Fruit fly (Drosophila melanogaster) whole organism, embryonic: Measurements from ENCODE around the gene cno.

Experiments used
- Adf1 ChIP-seq: fragments of 200-800 bp; sonication (Bioruptor generic); IDR thresholded peaks from 2 replicates; pipeline ENCODE4 v1.3.6; 2022; ENCODE audit warnings: missing biosample characterization, missing genetic modification characterization
- Blimp-1 ChIP-seq: fragments of 200-800 bp; sonication (Bioruptor generic); optimal IDR thresholded peaks from 3 replicates; lab custom pipeline; 2018; ENCODE audit warnings: missing biosample characterization, missing genetic modification characterization, mild to moderate bottlenecking, moderate library complexity, missing genetic modification reagents
- CG10366 ChIP-seq: fragments of 200-800 bp; sonication (Bioruptor generic); IDR thresholded peaks from 2 replicates; pipeline ENCODE4 v1.3.6; 2022; ENCODE audit warnings: missing biosample characterization, missing genetic modification characterization
- CG11560 ChIP-seq: fragments of 200-800 bp; sonication (Bioruptor generic); IDR thresholded peaks from 3 replicates; pipeline ENCODE4 v1.3.6; 2022; ENCODE audit warnings: missing biosample characterization, missing genetic modification characterization
- CG12155 ChIP-seq: fragments of 200-800 bp; sonication (Bioruptor generic); optimal IDR thresholded peaks from 3 replicates; lab custom pipeline; 2016; ENCODE audit warnings: missing biosample characterization, missing genetic modification characterization
- CG1233 ChIP-seq: fragments of 200-800 bp; sonication (Bioruptor generic); optimal IDR thresholded peaks from 4 replicates; lab custom pipeline; 2018; ENCODE audit warnings: missing biosample characterization, mild to moderate bottlenecking, missing genetic modification characterization
- CG13424 ChIP-seq: fragments of 200-800 bp; sonication (Bioruptor generic); optimal IDR thresholded peaks from 2 replicates; lab custom pipeline; 2019; ENCODE audit warnings: missing biosample characterization, mild to moderate bottlenecking, missing genetic modification characterization, moderate library complexity
- CG14860 ChIP-seq: fragments of 200-800 bp; sonication (Bioruptor generic); IDR thresholded peaks from 3 replicates; pipeline ENCODE4 v1.3.6; 2022; ENCODE audit warnings: missing biosample characterization, missing genetic modification characterization; ENCODE audit not compliant: partially characterized antibody
- CG17359 ChIP-seq: fragments of 200-800 bp; sonication (Bioruptor generic); optimal IDR thresholded peaks from 3 replicates; lab custom pipeline; 2018; ENCODE audit warnings: missing biosample characterization, mild to moderate bottlenecking, missing genetic modification characterization, moderate library complexity
- CG18619 ChIP-seq: fragments of 200-800 bp; sonication (Bioruptor generic); optimal IDR thresholded peaks from 3 replicates; lab custom pipeline; 2017; ENCODE audit warnings: missing biosample characterization, mild to moderate bottlenecking, missing genetic modification characterization
- CG2129 ChIP-seq: fragments of 200-800 bp; sonication (Bioruptor generic); IDR thresholded peaks from 2 replicates; pipeline ENCODE4 v1.3.6; 2022; ENCODE audit warnings: missing biosample characterization, missing genetic modification characterization; ENCODE audit not compliant: partially characterized antibody
- CG2202 ChIP-seq: fragments of 200-800 bp; sonication (Bioruptor generic); optimal IDR thresholded peaks from 2 replicates; lab custom pipeline; 2018; ENCODE audit warnings: missing biosample characterization, mild to moderate bottlenecking, missing genetic modification characterization
- CG2678 ChIP-seq: fragments of 200-800 bp; sonication (Bioruptor generic); optimal IDR thresholded peaks from 3 replicates; lab custom pipeline; 2019; ENCODE audit warnings: missing biosample characterization, mild to moderate bottlenecking, missing genetic modification characterization, moderate library complexity
- CG30020 ChIP-seq: fragments of 200-800 bp; optimal IDR thresholded peaks from 2 replicates; lab custom pipeline; 2019; ENCODE audit warnings: missing biosample characterization, mild to moderate bottlenecking, missing genetic modification characterization, moderate library complexity
- CG30403 ChIP-seq: fragments of 200-800 bp; sonication (Bioruptor generic); optimal IDR thresholded peaks from 3 replicates; lab custom pipeline; 2016; ENCODE audit warnings: missing biosample characterization, missing genetic modification characterization
- CG3281 ChIP-seq: fragments of 200-800 bp; sonication (Bioruptor generic); optimal IDR thresholded peaks from 3 replicates; lab custom pipeline; 2017; ENCODE audit warnings: missing biosample characterization, mild to moderate bottlenecking, missing genetic modification characterization
- CG34224 ChIP-seq: fragments of 200-800 bp; sonication (Bioruptor generic); IDR thresholded peaks from 3 replicates; pipeline ENCODE4 v1.3.6; 2022; ENCODE audit warnings: missing biosample characterization, missing genetic modification characterization; ENCODE audit not compliant: partially characterized antibody
- CG3726 ChIP-seq: fragments of 200-800 bp; sonication (Bioruptor generic); IDR thresholded peaks from 3 replicates; pipeline ENCODE4, ENCODE4 v1.3.6; 2022; ENCODE audit warnings: missing biosample characterization, missing genetic modification characterization
- CG42726 ChIP-seq: fragments of 200-800 bp; sonication (Bioruptor generic); IDR thresholded peaks from 2 replicates; pipeline ENCODE4 v1.3.6; 2022; ENCODE audit warnings: missing biosample characterization, missing genetic modification characterization; ENCODE audit not compliant: partially characterized antibody
- CG4424 ChIP-seq: fragments of 200-800 bp; sonication (Bioruptor generic); optimal IDR thresholded peaks from 3 replicates; lab custom pipeline; 2016; ENCODE audit warnings: missing biosample characterization, missing genetic modification characterization
- CG8924 ChIP-seq: fragments of 200-800 bp; optimal IDR thresholded peaks from 3 replicates; lab custom pipeline; 2019; ENCODE audit warnings: missing biosample characterization, mild to moderate bottlenecking, missing genetic modification characterization, moderate library complexity
- CoRest ChIP-seq: fragments of 200-800 bp; sonication (Bioruptor generic); optimal IDR thresholded peaks from 3 replicates; lab custom pipeline; 2018; ENCODE audit warnings: missing biosample characterization, mild to moderate bottlenecking, missing genetic modification characterization, moderate library complexity
- D19A ChIP-seq: fragments of 200-800 bp; optimal IDR thresholded peaks from 3 replicates; lab custom pipeline; 2019; ENCODE audit warnings: missing biosample characterization, mild to moderate bottlenecking, missing genetic modification characterization, moderate library complexity
- Drgx ChIP-seq: fragments of 200-800 bp; sonication (Bioruptor generic); IDR thresholded peaks from 2 replicates; pipeline ENCODE4 v1.3.6; 2022; ENCODE audit warnings: missing biosample characterization, missing genetic modification characterization
- E2f2 ChIP-seq: fragments of 200-800 bp; sonication (Bioruptor generic); IDR thresholded peaks from 2 replicates; pipeline ENCODE4 v1.3.6; 2022; ENCODE audit warnings: missing biosample characterization, missing genetic modification characterization
- Hmr ChIP-seq: fragments of 200-800 bp; sonication (Bioruptor generic); optimal IDR thresholded peaks from 3 replicates; lab custom pipeline; 2017; ENCODE audit warnings: mild to moderate bottlenecking, missing biosample characterization, missing genetic modification reagents, missing genetic modification characterization
- MTF-1 ChIP-seq: fragments of 200-800 bp; sonication (Bioruptor generic); optimal IDR thresholded peaks from 2 replicates; lab custom pipeline; 2018; ENCODE audit warnings: missing biosample characterization, mild to moderate bottlenecking, missing genetic modification characterization, borderline replicate concordance
- NFAT ChIP-seq: fragments of 200-800 bp; sonication (Bioruptor generic); IDR thresholded peaks from 2 replicates; pipeline ENCODE4 v1.3.6; 2022; ENCODE audit warnings: missing biosample characterization, missing genetic modification characterization
- Six4 ChIP-seq: fragments of 200-800 bp; sonication (Bioruptor generic); optimal IDR thresholded peaks from 2 replicates; lab custom pipeline; 2016; ENCODE audit warnings: missing biosample characterization, missing genetic modification characterization
- Sox100B ChIP-seq: fragments of 200-800 bp; sonication (Bioruptor generic); optimal IDR thresholded peaks from 3 replicates; lab custom pipeline; 2018; ENCODE audit warnings: missing biosample characterization, mild to moderate bottlenecking, missing genetic modification characterization
- YL-1 ChIP-seq: fragments of 200-800 bp; sonication (Bioruptor generic); optimal IDR thresholded peaks from 3 replicates; lab custom pipeline; 2017; ENCODE audit warnings: missing biosample characterization, mild to moderate bottlenecking, missing genetic modification characterization
- ato ChIP-seq: fragments of 200-800 bp; sonication (Bioruptor generic); IDR thresholded peaks from 2 replicates; pipeline ENCODE4 v1.3.6; 2022; ENCODE audit warnings: missing biosample characterization, missing genetic modification characterization; ENCODE audit not compliant: partially characterized antibody
- br ChIP-seq: fragments of >200 bp; optimal IDR thresholded peaks from 2 replicates; lab custom pipeline; 2017
- bsh ChIP-seq, 2 experiments: fragments of 200-800 bp; sonication (Bioruptor generic); optimal IDR thresholded peaks; 2 replicates each; lab custom pipeline; 2017 to 2018; ENCODE audit warnings: mild to moderate bottlenecking in 2 of 2, missing biosample characterization in 2 of 2, missing genetic modification characterization in 2 of 2, moderate library complexity in 1 of 2
- cg ChIP-seq: fragments of 200-800 bp; sonication (Bioruptor generic); optimal IDR thresholded peaks from 3 replicates; lab custom pipeline; 2019; ENCODE audit warnings: missing biosample characterization, mild to moderate bottlenecking, missing genetic modification characterization, moderate library complexity
- chinmo ChIP-seq: fragments of 200-800 bp; sonication (Bioruptor generic); IDR thresholded peaks from 4 replicates; pipeline ENCODE4 v1.3.6; 2022; ENCODE audit warnings: missing biosample characterization, missing genetic modification characterization; ENCODE audit not compliant: partially characterized antibody
- crol ChIP-seq: fragments of 200-800 bp; sonication (Bioruptor generic); IDR thresholded peaks from 2 replicates; pipeline ENCODE4 v1.3.6; 2022; ENCODE audit warnings: missing biosample characterization, missing genetic modification characterization
- eve ChIP-seq, 2 experiments: fragments of >200 bp; optimal IDR thresholded peaks; 2 replicates each; lab custom pipeline; 2017; ENCODE audit warnings: missing biosample characterization in 2 of 2, missing genetic modification characterization in 2 of 2
- gem ChIP-seq: fragments of 200-800 bp; sonication (Bioruptor generic); optimal IDR thresholded peaks from 2 replicates; lab custom pipeline; 2019; ENCODE audit warnings: missing biosample characterization, mild to moderate bottlenecking, missing genetic modification characterization, moderate library complexity
- grau ChIP-seq: fragments of 200-800 bp; optimal IDR thresholded peaks from 3 replicates; lab custom pipeline; 2019; ENCODE audit warnings: missing biosample characterization, mild to moderate bottlenecking, missing genetic modification characterization, moderate library complexity
- gro ChIP-seq: fragments of 200-800 bp; sonication (Bioruptor generic); optimal IDR thresholded peaks from 2 replicates; lab custom pipeline; 2016; ENCODE audit warnings: missing biosample characterization, missing genetic modification characterization
- ind ChIP-seq: fragments of 200-800 bp; sonication (Bioruptor generic); optimal IDR thresholded peaks from 3 replicates; lab custom pipeline; 2016; ENCODE audit warnings: missing biosample characterization, missing genetic modification characterization
- nom ChIP-seq: fragments of 200-800 bp; sonication (Bioruptor generic); optimal IDR thresholded peaks from 2 replicates; lab custom pipeline; 2017; ENCODE audit warnings: missing biosample characterization, missing genetic modification characterization, mild to moderate bottlenecking, moderate library complexity, missing genetic modification reagents
- onecut ChIP-seq: fragments of 200-800 bp; sonication (Bioruptor generic); IDR thresholded peaks from 2 replicates; pipeline ENCODE4 v1.3.6; 2022; ENCODE audit warnings: missing biosample characterization, missing genetic modification characterization
- org-1 ChIP-seq: fragments of 200-800 bp; sonication (Bioruptor generic); optimal IDR thresholded peaks from 2 replicates; lab custom pipeline; 2017; ENCODE audit warnings: missing biosample characterization, missing genetic modification characterization
- pho ChIP-seq: fragments of 200-800 bp; sonication (Bioruptor generic); optimal IDR thresholded peaks from 2 replicates; lab custom pipeline; 2016; ENCODE audit warnings: missing biosample characterization, missing genetic modification characterization
- sob ChIP-seq: fragments of 200-800 bp; sonication (Bioruptor generic); IDR thresholded peaks from 2 replicates; pipeline ENCODE4 v1.3.6; 2022; ENCODE audit warnings: missing biosample characterization, missing genetic modification characterization
- ssp ChIP-seq: fragments of 200-800 bp; sonication (Bioruptor generic); IDR thresholded peaks from 2 replicates; pipeline ENCODE4 v1.3.6; 2022; ENCODE audit warnings: missing biosample characterization, missing genetic modification characterization

The cno gene

DNA sequence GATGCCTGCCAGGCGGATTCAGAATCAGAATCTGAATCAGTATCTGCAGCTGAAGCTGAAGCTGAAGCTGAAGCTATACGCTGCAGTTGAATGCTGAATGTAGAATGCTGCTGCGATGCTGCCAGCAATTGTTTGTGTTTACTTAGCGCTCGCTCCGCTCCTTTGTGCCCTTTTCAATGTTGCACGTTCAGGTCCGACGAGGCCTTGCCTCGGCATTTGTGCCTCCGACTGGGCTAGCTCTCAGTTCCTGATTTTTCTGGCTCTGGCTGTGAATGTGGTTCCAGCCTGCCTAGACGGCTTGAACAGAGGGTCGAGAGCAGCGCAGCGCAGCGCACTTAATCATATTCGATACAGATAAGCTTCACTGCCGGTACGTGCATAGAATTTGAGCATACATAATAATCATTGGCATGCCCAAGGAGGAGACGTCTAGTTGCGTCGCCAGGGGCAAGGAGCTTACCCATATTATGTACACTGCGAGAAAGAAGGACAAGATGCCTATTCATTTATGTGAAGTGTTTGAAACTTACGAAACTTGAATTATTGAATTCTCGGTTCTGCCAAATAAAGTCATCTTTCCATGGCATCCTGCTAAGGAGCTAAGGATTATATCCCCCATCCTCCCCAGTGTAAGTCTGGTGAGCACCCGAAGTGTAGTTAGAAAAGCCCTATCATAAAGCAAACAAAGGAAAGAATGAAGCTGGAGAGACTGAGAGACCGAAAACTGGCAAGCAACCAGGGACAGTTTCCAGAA lies 96.6 kb downstream of the cno start (continued):
- peak; percentile 20 for TF ChIP-seq CG13424
- TF ChIP-seq YL-1, result no peak
- peak; percentile 5 for TF ChIP-seq Blimp-1
- TF ChIP-seq ind (GFP tag; lab: Kevin White, UChicago), result peak; percentile 2
- TF ChIP-seq CG18619 (GFP tag; lab: Kevin White, UChicago), result peak; percentile 10
- TF ChIP-seq Hmr (GFP tag; lab: Kevin White, UChicago), result peak; percentile 40
- TF ChIP-seq Six4 (GFP tag; lab: Kevin White, UChicago), result peak; percentile 24
- no peak for TF ChIP-seq CG2129 (GFP tag; lab: Robert Waterston, UW)
- TF ChIP-seq ssp (GFP tag; lab: Robert Waterston, UW), result 0 out of 2 replicates have a peak, but pooled peaks have one; percentile 5
- TF ChIP-seq pho (GFP tag; lab: Kevin White, UChicago), result no peak
- peak; percentile 7 for TF ChIP-seq CG1233 (GFP tag; lab: Kevin White, UChicago)
- no peak for TF ChIP-seq E2f2 (GFP tag; lab: Robert Waterston, UW)
- TF ChIP-seq br (lab: Kevin White, UChicago), result no peak
- peak; percentile 33 to 79 for TF ChIP-seq bsh (GFP tag; optimal IDR thresholded peaks at IDR 0.05; lab: Kevin White, UChicago)
- no peak for TF ChIP-seq org-1 (GFP tag; lab: Kevin White, UChicago)
- TF ChIP-seq CG12155 (GFP tag; lab: Kevin White, UChicago), result no peak
- no peak for TF ChIP-seq CG30020
- TF ChIP-seq sob (GFP tag; lab: Robert Waterston, UW), result 0 out of 2 replicates have a peak, but pooled peaks have one; percentile 10
- TF ChIP-seq chinmo, result 0 out of 4 replicates have a peak, but pooled peaks have one; percentile 24
- TF ChIP-seq MTF-1 (GFP tag; lab: Kevin White, UChicago), result no peak
- no peak for TF ChIP-seq CG30403 (GFP tag; lab: Kevin White, UChicago)
- TF ChIP-seq CG8924 (tag; lab: Kevin White, UChicago), result peak; percentile 17
- no peak for TF ChIP-seq CG34224
- peak; percentile 41 for TF ChIP-seq CoRest
- no peak for TF ChIP-seq ato (GFP tag; lab: Robert Waterston, UW)
- TF ChIP-seq D19A, result peak; percentile 4
- peak in 1 of 2 experiments; percentile 20 for TF ChIP-seq eve (GFP tag; optimal IDR thresholded peaks at IDR 0.05; lab: Kevin White, UChicago)
- TF ChIP-seq gro (GFP tag; lab: Kevin White, UChicago), result no peak
- TF ChIP-seq gem, result peak; percentile 41
- no peak for TF ChIP-seq CG3726 (GFP tag; lab: Robert Waterston, UW)
- TF ChIP-seq Drgx (GFP tag; lab: Robert Waterston, UW), result peak; percentile 48; the same call in 1 of the 2 replicates
- no peak for TF ChIP-seq Adf1 (GFP tag; lab: Robert Waterston, UW)
- TF ChIP-seq CG2678 (tag; lab: Kevin White, UChicago), result peak; percentile 57
- no peak for TF ChIP-seq CG42726 (GFP tag; lab: Robert Waterston, UW)
- peak; percentile 21; the same call in 1 of the 2 replicates for TF ChIP-seq CG10366 (GFP tag; lab: Robert Waterston, UW)
- peak; percentile 20 for TF ChIP-seq CG3281 (GFP tag; lab: Kevin White, UChicago)
- peak; percentile 10 for TF ChIP-seq nom (GFP tag; lab: Kevin White, UChicago)
- TF ChIP-seq Sox100B (GFP tag; lab: Kevin White, UChicago), result peak; percentile 11
- TF ChIP-seq cg (GFP tag; lab: Kevin White, UChicago), result no peak
- peak; percentile 35 for TF ChIP-seq CG4424
- peak; percentile 56 for TF ChIP-seq onecut
- TF ChIP-seq NFAT (GFP tag; lab: Robert Waterston, UW), result 0 out of 2 replicates have a peak, but pooled peaks have one; percentile 21
- no peak for TF ChIP-seq CG14860 (GFP tag; lab: Robert Waterston, UW)
- 0 out of 3 replicates have a peak, but pooled peaks have one; percentile 34 for TF ChIP-seq CG11560 (tag; lab: Robert Waterston, UW)
- TF ChIP-seq CG17359 (tag; lab: Kevin White, UChicago), result no peak
- no peak for TF ChIP-seq crol (GFP tag; lab: Robert Waterston, UW)
- TF ChIP-seq CG2202 (tag; lab: Kevin White, UChicago), result peak; percentile 19
- peak; percentile 32 for TF ChIP-seq grau (tag; lab: Kevin White, UChicago)
